Worm (Caenorhabditis elegans): Measurements from ENCODE around the gene orc-3.

The orc-3 gene

ce11 chrIII:1231186-1231585 lies 23.3 kb downstream of the orc-3 start:
- TF ChIP-seq nhr-27 (tag; optimal IDR thresholded peaks at IDR 0.05) (no peak), pbrm-1 (GFP tag; IDR thresholded peaks at IDR 0.05) (peak; percentile 70), zfh-2 (GFP tag; conservative IDR thresholded peaks at IDR 0.05) (0 out of 2 replicates have a peak, but pooled peaks have one; percentile 23), D2030.7 (GFP tag; IDR thresholded peaks at IDR 0.05) (peak; percentile 39; the same call in 1 of the 2 replicates)

DNA sequence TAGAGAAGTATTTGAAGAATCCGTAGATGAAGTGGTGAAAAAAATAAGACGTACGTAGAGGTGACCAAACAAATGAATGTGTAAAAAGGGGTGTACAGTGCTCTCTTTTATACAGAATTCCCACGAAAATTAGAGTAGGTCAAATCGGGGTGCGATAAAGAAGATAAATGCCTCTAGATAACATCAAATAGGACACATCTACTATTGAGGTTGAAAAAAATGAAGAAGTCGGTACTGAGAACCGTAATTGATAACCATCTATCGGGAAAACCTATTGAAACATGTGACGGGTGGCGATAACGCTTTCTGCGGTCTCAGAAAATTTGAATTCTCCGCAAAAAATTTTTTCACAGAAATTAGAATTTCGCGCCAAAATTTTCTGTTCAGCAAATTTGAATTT lies 30.8 kb downstream of the orc-3 start, which contains the start of gene fbxa-61:
fbxa-61 (plus strand) TSS at position 345 of the 400 bp plus-strand sequence.
- TF ChIP-seq nhr-120 (GFP tag; IDR thresholded peaks at IDR 0.05): no peak
- TF ChIP-seq mes-4 (tag; optimal IDR thresholded peaks at IDR 0.05): no peak
- TF ChIP-seq nfyb-1 (GFP tag; IDR thresholded peaks at IDR 0.05): no peak
- no peak for TF ChIP-seq bed-1 (GFP tag; IDR thresholded peaks at IDR 0.05)
- TF ChIP-seq unc-62 (GFP tag; optimal IDR thresholded peaks at IDR 0.05): no peak
- TF ChIP-seq pha-4 (tag; optimal IDR thresholded peaks at IDR 0.05): no peak
- TF ChIP-seq ceh-79 (tag; optimal IDR thresholded peaks at IDR 0.05): no peak
- TF ChIP-seq attf-5 (GFP tag; optimal IDR thresholded peaks at IDR 0.05): no peak
- no peak for TF ChIP-seq unc-130 (GFP tag; optimal IDR thresholded peaks at IDR 0.05)
- TF ChIP-seq nhr-80 (tag; optimal IDR thresholded peaks at IDR 0.05): no peak
- no peak for TF ChIP-seq akir-1 (GFP tag; optimal IDR thresholded peaks at IDR 0.05)
- TF ChIP-seq T07F8.4 (tag; optimal IDR thresholded peaks at IDR 0.05): no peak
- no peak for TF ChIP-seq ceh-91 (GFP tag; IDR thresholded peaks at IDR 0.05)
- TF ChIP-seq ZK185.1 (tag; optimal IDR thresholded peaks at IDR 0.05; ENCODE audit: poor library complexity, severe bottlenecking): no peak
- no peak for TF ChIP-seq sptf-2 (GFP tag; optimal IDR thresholded peaks at IDR 0.05)
- no peak for TF ChIP-seq repo-1 (tag; optimal IDR thresholded peaks at IDR 0.05)
- TF ChIP-seq ekl-4 (GFP tag; IDR thresholded peaks at IDR 0.05): no peak

- TF ChIP-seq somi-1 (GFP tag; optimal IDR thresholded peaks at IDR 0.05) (no peak), hmg-1.2 (GFP tag; IDR thresholded peaks at IDR 0.05) (peak; percentile 68; the same call in 1 of the 2 replicates), him-1 (tag; optimal IDR thresholded peaks at IDR 0.05) (no peak), cebp-1 (GFP tag; IDR thresholded peaks at IDR 0.05) (peak; percentile 71; the same call in 1 of the 2 replicates), cebp-1 (tag; optimal IDR thresholded peaks at IDR 0.05) (peak; percentile 93), attf-5 (GFP tag; optimal IDR thresholded peaks at IDR 0.05) (peak; percentile 57)
Observed at ce11 chrIII:1243199-1243598, 35.3 kb downstream of the orc-3 start, which contains the start of gene fbxa-63. Gene fbxa-63, plus strand, starts transcription at chrIII:1243508.

DNA sequence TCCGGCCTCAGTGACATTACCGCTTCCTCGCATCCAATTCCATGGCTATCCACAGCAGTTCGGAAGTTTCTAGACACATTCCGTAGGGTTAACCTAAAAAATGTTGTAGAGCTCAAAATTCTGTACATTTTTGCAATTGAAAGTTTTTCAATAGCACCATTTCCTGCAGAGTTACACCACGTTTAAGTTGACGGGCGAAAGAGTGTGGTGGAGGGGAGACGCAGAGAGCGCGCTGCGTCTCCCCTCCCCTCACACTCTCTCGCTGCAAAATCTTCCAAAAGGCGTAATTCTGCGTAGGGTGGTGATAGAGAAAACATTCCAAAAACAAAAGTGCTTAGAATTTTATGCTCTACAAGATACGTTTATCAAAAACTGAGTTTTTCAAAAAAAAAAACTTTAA lies 40.4 kb downstream of the orc-3 start:
- TF ChIP-seq atf-7 (tag; optimal IDR thresholded peaks at IDR 0.05) (no peak), hmg-1.2 (GFP tag; IDR thresholded peaks at IDR 0.05) (peak; percentile 78)

ce11 chrIII:1249111-1249583 lies 41.2 kb downstream of the orc-3 start, which contains the start of the genes fbxa-76 and fbxa-77:
Gene fbxa-76, minus strand, starts transcription at chrIII:1249161.
Gene fbxa-77, plus strand, starts transcription at chrIII:1249475.
- TF ChIP-seq attf-5 (GFP tag; optimal IDR thresholded peaks at IDR 0.05) (peak; percentile 37), tbp1 (GFP tag; optimal IDR thresholded peaks at IDR 0.05) (peak; percentile 7), egrh-3 (GFP tag; IDR thresholded peaks at IDR 0.05) (no peak), mel-28 (tag; optimal IDR thresholded peaks at IDR 0.05; ENCODE audit: borderline replicate concordance) (no peak), F23B12.7 (tag; optimal IDR thresholded peaks at IDR 0.05; ENCODE audit: insufficient read depth) (peak; percentile 5), let-607 (tag; optimal IDR thresholded peaks at IDR 0.05) (peak; percentile 19 to 30), ekl-4 (GFP tag; IDR thresholded peaks at IDR 0.05) (no peak), nhr-80 (tag; optimal IDR thresholded peaks at IDR 0.05) (peak; percentile 73), cebp-1 (GFP tag; IDR thresholded peaks at IDR 0.05) (no peak), cebp-1 (tag; optimal IDR thresholded peaks at IDR 0.05) (peak; percentile 19), hmg-1.2 (GFP tag; IDR thresholded peaks at IDR 0.05) (peak; percentile 72; the same call in 1 of the 2 replicates)
